Worm (Caenorhabditis elegans): Measurements from ENCODE around the gene nstp-3.
"Not testable (repeated sequence)": the region's sequence is repeated elsewhere in the genome, so short reads cannot be mapped to it uniquely, and the experiment has no call there.

The nstp-3 gene

DNA sequence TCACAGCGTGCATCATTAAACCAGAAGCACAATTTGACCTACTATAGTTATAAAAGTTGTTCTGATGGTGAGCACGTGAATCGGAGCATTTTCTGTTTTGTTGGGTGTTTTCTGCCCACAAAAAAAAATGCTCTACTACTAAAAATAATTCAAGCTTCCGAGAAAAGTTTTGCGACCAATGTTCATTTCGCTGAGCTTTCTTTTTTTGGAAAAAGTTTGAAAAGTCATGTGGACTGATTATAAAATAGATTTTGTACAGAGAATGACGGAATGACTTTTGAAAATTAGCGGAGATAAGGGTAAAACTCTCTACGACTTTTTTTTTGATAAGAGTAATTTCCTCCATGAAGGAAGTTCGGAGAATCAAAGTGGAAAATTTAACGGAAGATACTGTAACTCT, 28.5 kb downstream of the nstp-3 start:
- no peak for TF ChIP-seq scrt-1 (GFP tag; IDR thresholded peaks at IDR 0.05)
- no peak for TF ChIP-seq hmbx-1 (tag; optimal IDR thresholded peaks at IDR 0.05)
- no peak for TF ChIP-seq ceh-13 (GFP tag; optimal IDR thresholded peaks at IDR 0.05)
- TF ChIP-seq flt-1 (GFP tag; IDR thresholded peaks at IDR 0.05), result no peak
- no peak for TF ChIP-seq hnd-1 (tag; optimal IDR thresholded peaks at IDR 0.05)
- TF ChIP-seq ceh-36 (tag; optimal IDR thresholded peaks at IDR 0.05), result no peak
- no peak for TF ChIP-seq tbx-11 (GFP tag; IDR thresholded peaks at IDR 0.05)
- no peak for TF ChIP-seq ets-7 (tag; optimal IDR thresholded peaks at IDR 0.05)
- no peak for TF ChIP-seq sea-1 (GFP tag; conservative IDR thresholded peaks at IDR 0.05)
- TF ChIP-seq B0310.2 (tag; optimal IDR thresholded peaks at IDR 0.05), result no peak
- TF ChIP-seq tra-4 (tag; optimal IDR thresholded peaks at IDR 0.05), result no peak
- TF ChIP-seq aly-1 (tag; optimal IDR thresholded peaks at IDR 0.05), result no peak
- no peak for TF ChIP-seq pes-1 (GFP tag; IDR thresholded peaks at IDR 0.05)
- TF ChIP-seq tbx-37 (GFP tag; conservative IDR thresholded peaks at IDR 0.05), result no peak
- TF ChIP-seq hmg-4 (GFP tag; optimal IDR thresholded peaks at IDR 0.05), result no peak
- no peak for TF ChIP-seq ama-1 (optimal IDR thresholded peaks at IDR 0.05)

- TF ChIP-seq flt-1 (GFP tag; IDR thresholded peaks at IDR 0.05), result no peak
- TF ChIP-seq ceh-36 (tag; optimal IDR thresholded peaks at IDR 0.05), result no peak
- TF ChIP-seq tra-4 (tag; optimal IDR thresholded peaks at IDR 0.05), result no peak
- no peak for TF ChIP-seq tbx-37 (GFP tag; conservative IDR thresholded peaks at IDR 0.05)
- no peak for TF ChIP-seq F13C5.2 (tag; optimal IDR thresholded peaks at IDR 0.05)
- no peak for TF ChIP-seq aly-1 (tag; optimal IDR thresholded peaks at IDR 0.05)
- no peak for TF ChIP-seq scrt-1 (GFP tag; IDR thresholded peaks at IDR 0.05)
- no peak for TF ChIP-seq ceh-13 (GFP tag; optimal IDR thresholded peaks at IDR 0.05)
- TF ChIP-seq hmg-4 (GFP tag; optimal IDR thresholded peaks at IDR 0.05), result no peak
- no peak for TF ChIP-seq tbx-11 (GFP tag; IDR thresholded peaks at IDR 0.05)
- TF ChIP-seq sea-1 (GFP tag; conservative IDR thresholded peaks at IDR 0.05), result no peak
- TF ChIP-seq hnd-1 (tag; optimal IDR thresholded peaks at IDR 0.05), result no peak
- no peak for TF ChIP-seq pes-1 (GFP tag; IDR thresholded peaks at IDR 0.05)
- no peak for TF ChIP-seq B0310.2 (tag; optimal IDR thresholded peaks at IDR 0.05)
- no peak for TF ChIP-seq ama-1 (optimal IDR thresholded peaks at IDR 0.05)
- TF ChIP-seq ets-7 (tag; optimal IDR thresholded peaks at IDR 0.05), result no peak
- no peak for TF ChIP-seq hmbx-1 (tag; optimal IDR thresholded peaks at IDR 0.05)
Observed at ce11 chrV:5768292-5768695, 29.7 kb downstream of the nstp-3 start.

ce11 chrV:5765081-5765480, 33.0 kb downstream of the nstp-3 start, which contains the start of gene pgph-2:
pgph-2 (plus strand) TSS chrV:5765127.
- TF ChIP-seq sea-1 (GFP tag; conservative IDR thresholded peaks at IDR 0.05) (no peak), B0310.2 (tag; optimal IDR thresholded peaks at IDR 0.05) (no peak), ceh-36 (tag; optimal IDR thresholded peaks at IDR 0.05) (no peak), ceh-13 (GFP tag; optimal IDR thresholded peaks at IDR 0.05) (no peak), ama-1 (optimal IDR thresholded peaks at IDR 0.05) (no peak), hnd-1 (tag; optimal IDR thresholded peaks at IDR 0.05) (no peak), tbx-11 (GFP tag; IDR thresholded peaks at IDR 0.05) (no peak), scrt-1 (GFP tag; IDR thresholded peaks at IDR 0.05) (no peak), tbx-37 (GFP tag; conservative IDR thresholded peaks at IDR 0.05) (no peak), aly-1 (tag; optimal IDR thresholded peaks at IDR 0.05) (no peak), F13C5.2 (tag; optimal IDR thresholded peaks at IDR 0.05) (no peak)

ce11 chrV:5763787-5764186, 34.2 kb downstream of the nstp-3 start, which contains the start of gene pgph-3:
pgph-3 (minus strand) TSS chrV:5763846.
- TF ChIP-seq B0310.2 (tag; optimal IDR thresholded peaks at IDR 0.05), result no peak
- no peak for TF ChIP-seq tbx-37 (GFP tag; conservative IDR thresholded peaks at IDR 0.05)
- no peak for TF ChIP-seq aly-1 (tag; optimal IDR thresholded peaks at IDR 0.05)
- no peak for TF ChIP-seq hnd-1 (tag; optimal IDR thresholded peaks at IDR 0.05)
- TF ChIP-seq F13C5.2 (tag; optimal IDR thresholded peaks at IDR 0.05), result no peak
- no peak for TF ChIP-seq hmg-4 (GFP tag; optimal IDR thresholded peaks at IDR 0.05)
- no peak for TF ChIP-seq pes-1 (GFP tag; IDR thresholded peaks at IDR 0.05)

DNA sequence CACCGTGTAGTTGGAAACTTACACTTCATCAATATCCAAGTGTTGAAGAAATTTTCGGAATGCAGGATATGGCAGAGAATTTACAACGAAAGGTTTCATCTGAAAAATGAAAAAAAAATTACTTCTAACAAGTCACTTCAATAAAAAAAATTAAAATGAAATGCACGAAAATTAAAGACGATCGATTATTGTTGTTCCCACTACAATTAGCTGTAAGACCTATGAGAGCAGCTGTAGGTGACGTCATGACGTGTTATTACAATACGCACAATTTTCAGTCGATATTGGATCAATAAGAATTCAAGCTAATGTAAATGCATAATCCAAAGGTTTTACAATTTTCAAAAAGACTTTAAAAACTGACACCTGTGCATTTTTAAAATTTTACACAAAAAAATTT, 37.9 kb downstream of the nstp-3 start, which contains the start of gene C53A3.1:
TSS of gene C53A3.1 (minus strand) at position 101 of the 400 bp plus-strand sequence.
- TF ChIP-seq F13C5.2 (tag; optimal IDR thresholded peaks at IDR 0.05) (no peak), pes-1 (GFP tag; IDR thresholded peaks at IDR 0.05) (no peak), hnd-1 (tag; optimal IDR thresholded peaks at IDR 0.05) (no peak)

DNA sequence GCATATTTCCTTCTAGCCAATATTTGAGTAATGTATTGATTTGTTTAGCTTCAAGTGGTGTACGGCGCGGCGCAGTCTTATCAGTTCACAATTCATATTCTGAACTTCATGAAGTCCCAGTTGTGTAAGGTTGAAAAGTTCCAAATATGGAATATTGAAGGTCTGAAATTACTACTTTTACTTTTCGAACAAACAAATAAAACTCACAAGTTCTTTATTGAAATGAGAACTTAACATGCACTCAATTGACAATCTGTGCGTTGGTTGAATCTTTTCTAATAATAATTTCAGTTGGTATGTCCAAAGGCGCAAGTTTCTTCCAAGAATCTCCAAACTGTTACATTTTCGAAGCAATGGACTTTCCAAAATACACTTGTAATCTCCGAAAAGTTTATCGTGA, 39.3 kb downstream of the nstp-3 start, which contains the start of gene C53A3.4:
TSS of gene C53A3.4 (minus strand) at position 101 of the 400 bp plus-strand sequence.
- TF ChIP-seq flt-1 (GFP tag; IDR thresholded peaks at IDR 0.05) (no peak), tbx-37 (GFP tag; conservative IDR thresholded peaks at IDR 0.05) (no peak), hmg-4 (GFP tag; optimal IDR thresholded peaks at IDR 0.05) (no peak), ceh-36 (tag; optimal IDR thresholded peaks at IDR 0.05) (no peak)

DNA sequence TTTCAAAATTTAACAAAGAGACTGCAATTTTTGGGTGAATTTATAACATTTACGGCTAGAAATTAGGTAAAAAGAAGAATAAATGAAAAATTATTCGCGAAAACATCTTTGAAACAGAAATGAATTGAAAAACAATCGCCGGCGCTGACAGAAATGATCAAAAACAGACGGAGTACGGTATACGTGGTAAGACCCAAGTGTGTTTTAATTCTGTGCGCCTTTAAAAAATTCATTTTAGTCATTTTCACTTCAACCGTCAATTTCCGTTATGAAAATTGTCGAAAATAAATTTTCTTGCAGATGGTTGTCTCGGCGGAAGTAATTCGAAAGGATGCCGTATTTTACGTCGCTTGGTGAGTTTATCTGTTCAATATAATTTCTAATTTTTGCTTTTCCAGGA, 41.8 kb downstream of the nstp-3 start, which contains the start of gene C53A3.3:
TSS of gene C53A3.3 (plus strand) at position 301 of the 400 bp plus-strand sequence.
- no peak for TF ChIP-seq ceh-13 (GFP tag; optimal IDR thresholded peaks at IDR 0.05)
- TF ChIP-seq pes-1 (GFP tag; IDR thresholded peaks at IDR 0.05), result no peak
- TF ChIP-seq tra-4 (tag; optimal IDR thresholded peaks at IDR 0.05), result no peak
- no peak for TF ChIP-seq sea-1 (GFP tag; conservative IDR thresholded peaks at IDR 0.05)
- no peak for TF ChIP-seq ets-7 (tag; optimal IDR thresholded peaks at IDR 0.05)
- no peak for TF ChIP-seq hnd-1 (tag; optimal IDR thresholded peaks at IDR 0.05)
- TF ChIP-seq ama-1 (optimal IDR thresholded peaks at IDR 0.05), result no peak
- no peak for TF ChIP-seq hmbx-1 (tag; optimal IDR thresholded peaks at IDR 0.05)

- TF ChIP-seq F13C5.2 (tag; optimal IDR thresholded peaks at IDR 0.05); pes-1 (GFP tag; IDR thresholded peaks at IDR 0.05); ceh-13 (GFP tag; optimal IDR thresholded peaks at IDR 0.05): not testable (repeated sequence)
Observed at ce11 chrV:5755203-5755693, 42.8 kb downstream of the nstp-3 start, which contains the start of gene K09H11.11. K09H11.11 (minus strand) TSS chrV:5755253.

All from whole organism, early embryonic.